Fruit fly (Drosophila melanogaster): ENCODE measurements around the gene wts.

wts gene

DNA sequence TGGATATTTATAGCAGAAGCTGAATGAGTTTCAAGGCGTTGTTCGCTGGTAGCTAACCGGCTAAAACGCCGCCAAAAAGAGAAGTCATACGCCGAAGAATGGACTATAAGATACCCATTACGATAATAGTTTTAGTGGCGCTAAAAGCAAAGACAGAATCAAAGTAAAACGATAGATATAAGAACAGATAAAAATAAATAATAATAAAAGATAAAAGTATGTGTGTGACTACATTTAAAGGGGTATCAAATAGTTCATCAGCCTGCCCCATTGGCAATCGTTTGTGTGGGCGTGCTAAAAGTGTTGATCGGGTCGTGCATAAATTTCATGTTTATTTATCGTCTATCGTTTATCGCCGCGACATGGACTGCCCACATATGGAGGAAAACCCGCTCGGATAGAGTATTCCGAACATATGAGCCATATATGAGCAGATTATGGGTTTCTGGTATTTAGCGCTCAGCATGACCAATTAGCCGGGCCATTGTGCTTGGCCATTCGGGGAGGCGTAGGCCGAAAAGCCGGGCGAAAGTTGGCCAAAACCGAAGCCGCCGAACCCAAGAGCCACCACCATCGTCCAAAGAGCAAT is 9.0 kb downstream of the wts start:
- no peak for TF ChIP-seq CG5204 (GFP tag; optimal IDR thresholded peaks at IDR 0.05)
- no peak for TF ChIP-seq cnc (optimal IDR thresholded peaks at IDR 0.05)

DNA sequence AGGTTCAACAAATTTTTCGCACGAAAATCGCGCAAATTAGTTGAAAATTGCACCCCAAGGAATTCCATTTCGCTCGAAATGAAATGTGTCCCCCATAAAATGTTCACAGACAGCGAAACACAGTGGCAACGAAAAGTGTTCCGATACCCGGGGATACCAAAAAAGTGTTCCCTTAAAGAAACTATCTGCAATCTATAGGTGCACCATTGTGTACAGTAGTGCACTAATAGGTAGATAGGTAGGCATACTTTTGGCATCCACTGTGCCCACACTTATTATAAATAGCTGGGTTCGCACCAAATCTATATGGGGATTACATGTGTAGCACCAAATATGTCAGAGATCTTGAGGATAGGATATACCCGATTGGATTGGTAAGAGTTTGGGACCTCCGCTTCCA is 9.7 kb downstream of the wts start:
- no peak for TF ChIP-seq pad (GFP tag; optimal IDR thresholded peaks at IDR 0.05)
- no peak for TF ChIP-seq CG33017 (tag; optimal IDR thresholded peaks at IDR 0.05)
- no peak for TF ChIP-seq kay (GFP tag; ENCODE audit: borderline replicate concordance)
- TF ChIP-seq tj (GFP tag; optimal IDR thresholded peaks at IDR 0.05), result no peak
- TF ChIP-seq CG1620 (GFP tag; optimal IDR thresholded peaks at IDR 0.05), result no peak
- no peak for TF ChIP-seq CG14711 (tag; optimal IDR thresholded peaks at IDR 0.05)
- TF ChIP-seq Hr96 (GFP tag; optimal IDR thresholded peaks at IDR 0.05), result no peak
- no peak for TF ChIP-seq CG5204 (GFP tag; optimal IDR thresholded peaks at IDR 0.05)
- no peak for TF ChIP-seq CG7045 (GFP tag; optimal IDR thresholded peaks at IDR 0.05)
- no peak for TF ChIP-seq CG11617 (GFP tag; optimal IDR thresholded peaks at IDR 0.05)
- TF ChIP-seq Clk (GFP tag; optimal IDR thresholded peaks at IDR 0.05), result no peak
- TF ChIP-seq Crg-1 (GFP tag; optimal IDR thresholded peaks at IDR 0.05), result no peak
- TF ChIP-seq CG12768 (GFP tag; optimal IDR thresholded peaks at IDR 0.05), result no peak
- no peak for TF ChIP-seq ovo (GFP tag; optimal IDR thresholded peaks at IDR 0.05)
- TF ChIP-seq Mnt (GFP tag; optimal IDR thresholded peaks at IDR 0.05), result no peak
- TF ChIP-seq cnc (optimal IDR thresholded peaks at IDR 0.05), result no peak
- TF ChIP-seq bab1 (GFP tag; optimal IDR thresholded peaks at IDR 0.05), result no peak
- no peak for TF ChIP-seq toe (GFP tag; optimal IDR thresholded peaks at IDR 0.05)

DNA sequence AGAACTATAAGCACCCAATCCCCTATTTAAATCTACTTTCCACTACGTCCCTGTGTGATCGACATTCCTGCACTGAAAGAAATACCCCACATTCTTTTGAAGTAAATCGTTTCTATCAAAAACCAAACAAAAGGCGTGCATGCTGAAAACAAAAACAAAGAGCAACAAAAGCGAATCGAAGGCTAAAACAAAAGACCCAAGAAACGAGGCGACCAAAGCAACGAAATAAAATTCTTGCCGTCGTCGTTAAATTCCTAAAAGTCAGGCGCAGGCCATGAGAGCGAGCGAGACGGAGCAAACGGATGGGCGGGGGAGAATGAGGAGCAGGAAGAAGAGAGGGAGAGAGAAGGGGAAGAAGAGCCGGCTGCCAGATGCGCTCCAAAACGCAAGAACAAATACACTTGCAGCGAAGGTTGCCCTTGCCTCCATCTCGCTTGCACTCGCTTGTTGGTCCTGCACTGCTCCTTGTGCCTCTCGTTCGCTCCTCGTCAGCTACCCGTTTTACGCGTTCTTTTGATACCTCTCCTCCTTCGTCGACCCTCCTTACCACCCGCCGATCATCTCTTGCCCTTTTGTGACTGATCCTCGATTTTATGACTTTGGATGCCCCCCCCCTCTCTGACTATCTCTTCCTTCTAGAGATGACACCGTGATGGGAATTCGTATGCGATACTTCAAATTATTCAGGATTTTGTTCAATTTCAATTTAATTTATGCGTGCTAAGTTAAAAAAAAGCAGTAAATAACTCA is 11.7 kb downstream of the wts start:
- TF ChIP-seq pad (GFP tag; optimal IDR thresholded peaks at IDR 0.05) (peak; percentile 67), tj (GFP tag; optimal IDR thresholded peaks at IDR 0.05) (peak; percentile 88), CG12768 (GFP tag; optimal IDR thresholded peaks at IDR 0.05) (no peak), CG5204 (GFP tag; optimal IDR thresholded peaks at IDR 0.05) (no peak), CG1620 (GFP tag; optimal IDR thresholded peaks at IDR 0.05) (no peak), ovo (GFP tag; optimal IDR thresholded peaks at IDR 0.05) (no peak)

DNA sequence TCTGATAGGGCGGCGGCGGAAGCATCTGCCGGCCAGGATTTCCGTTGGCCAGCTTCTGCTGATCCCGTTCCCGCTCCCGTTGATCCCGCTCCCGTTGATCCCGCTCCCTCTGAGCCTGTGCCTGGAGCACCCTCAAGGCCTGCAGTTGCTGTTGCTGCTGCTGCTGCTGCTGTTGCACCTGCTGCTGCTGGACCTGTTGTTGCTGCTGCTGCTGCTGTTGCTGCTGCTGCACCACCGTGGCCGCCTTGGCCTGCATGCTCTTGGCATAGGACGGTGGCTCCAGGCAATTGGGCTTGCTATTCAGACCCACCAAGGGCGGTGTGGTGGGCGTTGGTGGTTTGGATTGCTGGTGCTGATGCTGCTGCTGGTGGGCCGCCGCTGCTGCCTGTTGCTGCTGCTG is 13.5 kb downstream of the wts start:
- TF ChIP-seq kay (GFP tag; ENCODE audit: borderline replicate concordance) (no peak), Hr96 (GFP tag; optimal IDR thresholded peaks at IDR 0.05) (no peak), CG14711 (tag; optimal IDR thresholded peaks at IDR 0.05) (no peak), bab1 (GFP tag; optimal IDR thresholded peaks at IDR 0.05) (no peak), cic (GFP tag; optimal IDR thresholded peaks at IDR 0.05) (no peak), pad (GFP tag; optimal IDR thresholded peaks at IDR 0.05) (no peak), Mnt (GFP tag; optimal IDR thresholded peaks at IDR 0.05) (no peak), CG12768 (GFP tag; optimal IDR thresholded peaks at IDR 0.05) (no peak), CG7101 (tag; optimal IDR thresholded peaks at IDR 0.05) (no peak), ovo (GFP tag; optimal IDR thresholded peaks at IDR 0.05) (no peak)

DNA sequence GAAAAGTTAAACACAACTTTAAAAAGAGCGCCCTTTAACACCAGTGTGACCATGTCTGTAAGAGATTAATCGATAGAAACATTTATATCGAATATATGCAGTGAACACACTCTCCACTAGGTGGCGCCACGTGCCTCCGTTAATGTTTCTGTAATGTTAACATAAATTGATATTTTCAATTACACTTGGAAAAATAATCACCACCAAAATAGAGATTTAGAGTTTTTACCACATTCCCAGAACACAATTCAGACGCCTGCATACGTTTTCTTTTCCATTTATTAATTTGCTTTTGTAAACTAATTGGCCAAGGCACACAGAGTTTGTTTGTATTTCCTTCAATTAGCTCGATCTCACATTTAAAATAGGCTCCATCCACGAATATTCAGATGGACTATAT is 17.1 kb downstream of the wts start:
- TF ChIP-seq bab1 (GFP tag; optimal IDR thresholded peaks at IDR 0.05), result peak; percentile 15
- TF ChIP-seq ovo (GFP tag; optimal IDR thresholded peaks at IDR 0.05), result no peak

DNA sequence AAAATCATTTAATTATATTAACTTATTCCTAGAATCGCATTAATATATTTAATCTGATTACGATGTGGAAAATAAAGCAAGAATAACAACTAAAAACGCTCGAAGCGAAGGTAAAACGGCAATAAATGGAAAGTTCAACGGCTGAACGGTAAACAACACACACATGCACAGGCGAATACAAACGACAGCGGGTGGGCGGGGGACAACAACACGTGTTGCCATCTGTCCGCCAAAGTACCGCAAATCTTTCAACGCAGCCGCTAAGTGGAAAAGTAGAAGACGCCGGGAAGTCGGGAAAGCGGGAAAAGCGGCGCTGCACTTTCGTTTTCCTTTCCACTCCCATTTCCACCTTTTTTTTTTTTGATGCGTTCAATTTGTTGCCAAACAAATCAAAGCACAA is 23.9 kb downstream of the wts start:
- TF ChIP-seq pad (GFP tag; optimal IDR thresholded peaks at IDR 0.05) (no peak), ovo (GFP tag; optimal IDR thresholded peaks at IDR 0.05) (peak; percentile 69)

DNA sequence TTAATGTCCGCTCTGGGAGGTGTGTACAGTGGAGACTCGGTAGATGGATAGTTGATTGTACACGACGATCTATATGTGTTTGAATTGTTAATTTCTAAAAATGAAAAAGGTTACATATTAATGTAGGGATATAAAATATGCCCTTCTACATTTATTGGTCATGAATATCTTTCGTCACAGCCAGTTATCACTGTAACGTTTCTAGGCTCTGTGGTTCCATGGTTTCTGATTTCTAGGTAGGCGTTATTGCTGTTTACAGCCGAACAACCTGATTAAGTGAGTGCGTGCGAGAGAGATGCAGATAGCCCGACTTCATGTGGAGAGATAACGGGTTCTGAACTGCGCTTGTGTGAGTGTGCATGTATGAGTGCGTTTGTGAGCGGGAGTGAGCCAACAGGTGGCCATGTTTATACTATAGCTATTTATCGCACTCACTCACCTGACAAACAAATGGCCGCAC is 24.7 kb downstream of the wts start:
- TF ChIP-seq Hr96 (GFP tag; optimal IDR thresholded peaks at IDR 0.05) (peak; percentile 90), tj (GFP tag; optimal IDR thresholded peaks at IDR 0.05) (peak; percentile 72), CG1620 (GFP tag; optimal IDR thresholded peaks at IDR 0.05) (peak; percentile 85), Clk (GFP tag; optimal IDR thresholded peaks at IDR 0.05) (peak; percentile 85), CG33017 (tag; optimal IDR thresholded peaks at IDR 0.05) (peak; percentile 87), kay (GFP tag; ENCODE audit: borderline replicate concordance) (peak; percentile 76), CG7045 (GFP tag; optimal IDR thresholded peaks at IDR 0.05) (peak; percentile 91), CG11617 (GFP tag; optimal IDR thresholded peaks at IDR 0.05) (peak; percentile 77), Mnt (GFP tag; optimal IDR thresholded peaks at IDR 0.05) (peak; percentile 76), toe (GFP tag; optimal IDR thresholded peaks at IDR 0.05) (peak; percentile 87), cnc (optimal IDR thresholded peaks at IDR 0.05) (no peak), CG7101 (tag; optimal IDR thresholded peaks at IDR 0.05) (peak; percentile 92), ovo (GFP tag; optimal IDR thresholded peaks at IDR 0.05) (peak; percentile 96), bab1 (GFP tag; optimal IDR thresholded peaks at IDR 0.05) (peak; percentile 79), CG5204 (GFP tag; optimal IDR thresholded peaks at IDR 0.05) (peak; percentile 87), pad (GFP tag; optimal IDR thresholded peaks at IDR 0.05) (peak; percentile 84), CG12768 (GFP tag; optimal IDR thresholded peaks at IDR 0.05) (peak; percentile 92), Crg-1 (GFP tag; optimal IDR thresholded peaks at IDR 0.05) (peak; percentile 64), CG14711 (tag; optimal IDR thresholded peaks at IDR 0.05) (peak; percentile 87), cic (GFP tag; optimal IDR thresholded peaks at IDR 0.05) (peak; percentile 89)

All from whole organism, adult.